Worm (Caenorhabditis elegans): Measurements from ENCODE around the gene C34F6.5.

DNA sequence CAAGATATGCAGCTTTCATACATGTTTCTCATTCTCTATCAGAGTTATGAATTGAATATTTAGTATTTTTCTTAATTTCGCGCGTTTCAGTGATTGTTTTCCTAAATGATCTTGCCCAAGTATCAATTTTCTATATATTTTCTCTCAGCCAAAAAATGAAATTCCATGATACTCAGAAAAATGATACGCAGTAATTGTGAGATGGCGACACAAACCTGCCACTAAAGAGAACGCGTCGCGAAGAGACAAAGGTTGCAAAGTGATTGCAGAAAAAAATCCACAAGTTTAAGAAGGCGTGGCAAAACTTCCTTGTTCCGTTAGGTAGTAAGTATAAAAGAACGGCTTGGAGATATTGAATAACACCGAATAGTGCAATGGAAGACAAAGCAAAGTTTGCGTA is 7.5 kb downstream of the C34F6.5 start, which contains the start of gene col-179:
- TF ChIP-seq unc-39 (tag; optimal IDR thresholded peaks at IDR 0.05): no peak
- no peak for TF ChIP-seq mls-2 (tag; optimal IDR thresholded peaks at IDR 0.05)
- no peak for TF ChIP-seq ztf-11 (tag; optimal IDR thresholded peaks at IDR 0.05)
- no peak for TF ChIP-seq mab-5 (tag; optimal IDR thresholded peaks at IDR 0.05)
- TF ChIP-seq elt-1 (tag; optimal IDR thresholded peaks at IDR 0.05; ENCODE audit: borderline replicate concordance, insufficient read depth): no peak
- no peak for TF ChIP-seq unc-62 (GFP tag; optimal IDR thresholded peaks at IDR 0.05)
- TF ChIP-seq blmp-1 (tag; optimal IDR thresholded peaks at IDR 0.05): no peak
- TF ChIP-seq ces-1 (GFP tag; optimal IDR thresholded peaks at IDR 0.05): no peak
- no peak for TF ChIP-seq nhr-28 (tag; optimal IDR thresholded peaks at IDR 0.05)

Data from whole organism, mixed stage, embryonic.